Fruit fly (Drosophila melanogaster): ENCODE results near the gene alpha-Man-IIa.
A peak's percentile ranks its signal among the peaks of the same experiment; 100 is the strongest.

Gene alpha-Man-IIa

DNA sequence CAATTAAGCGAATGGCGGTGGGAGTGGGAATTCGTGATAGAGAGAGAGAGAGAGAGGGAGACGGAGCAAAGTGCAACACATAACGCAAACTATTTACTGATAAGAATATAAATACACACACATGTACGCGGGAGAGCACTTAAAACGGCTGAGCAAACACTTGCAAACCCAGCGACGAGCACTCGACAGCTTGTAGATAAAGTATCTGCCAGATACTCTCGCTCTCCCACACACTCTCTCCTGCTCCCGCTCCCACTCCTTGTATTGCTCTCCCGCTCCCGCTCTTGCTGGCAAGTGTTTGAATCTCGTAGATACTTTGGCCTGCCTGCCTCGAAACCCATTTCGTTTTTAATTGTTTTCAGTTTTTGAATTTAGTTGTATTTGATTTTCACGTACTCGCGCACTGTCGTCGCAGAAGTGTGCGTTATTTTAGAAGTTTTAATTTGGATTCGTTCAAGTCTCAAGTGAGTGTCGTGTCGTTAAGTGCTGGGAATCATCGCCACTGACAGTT is 15.9 kb downstream of the alpha-Man-IIa start (continued):
- peak; percentile 79 to 82 for TF ChIP-seq ss (GFP tag; optimal IDR thresholded peaks at IDR 0.05)
- TF ChIP-seq Met (GFP tag; optimal IDR thresholded peaks at IDR 0.05): peak; percentile 7
- peak; percentile 88 for TF ChIP-seq CG9139 (GFP tag; optimal IDR thresholded peaks at IDR 0.05)
- TF ChIP-seq CG6792 (GFP tag; optimal IDR thresholded peaks at IDR 0.05): no peak
- TF ChIP-seq Gug (GFP tag; IDR thresholded peaks at IDR 0.05): 0 out of 2 replicates have a peak, but pooled peaks have one; percentile 20
- no peak for TF ChIP-seq CG11902 (GFP tag; optimal IDR thresholded peaks at IDR 0.05)
- TF ChIP-seq eg (GFP tag; IDR thresholded peaks at IDR 0.05): peak; percentile 71; the same call in 2 of the 3 replicates
- TF ChIP-seq topi (GFP tag; optimal IDR thresholded peaks at IDR 0.05): no peak

dm6 chr3R:9428988-9429387 is 16.6 kb downstream of the alpha-Man-IIa start:
- TF ChIP-seq CG11294 (GFP tag; IDR thresholded peaks at IDR 0.05): no peak
- TF ChIP-seq Eip78C (GFP tag): peak; percentile 70
- TF ChIP-seq Hr4 (GFP tag; optimal IDR thresholded peaks at IDR 0.05): peak; percentile 21
- TF ChIP-seq spab (GFP tag; optimal IDR thresholded peaks at IDR 0.05): no peak
- peak; percentile 27 for TF ChIP-seq CG34406 (GFP tag; optimal IDR thresholded peaks at IDR 0.05)
- TF ChIP-seq CG1621 (tag; optimal IDR thresholded peaks at IDR 0.05): no peak
- TF ChIP-seq CG8119 (GFP tag; IDR thresholded peaks at IDR 0.05): no peak
- no peak for TF ChIP-seq CG15336 (GFP tag; IDR thresholded peaks at IDR 0.05)
- no peak for TF ChIP-seq CG6808 (GFP tag; optimal IDR thresholded peaks at IDR 0.05)
- no peak for TF ChIP-seq CG6854 (GFP tag; optimal IDR thresholded peaks at IDR 0.05)
- TF ChIP-seq CG31627 (GFP tag; optimal IDR thresholded peaks at IDR 0.05): peak; percentile 60
- TF ChIP-seq svp (GFP tag): peak; percentile 89
- no peak for TF ChIP-seq Gug (GFP tag; IDR thresholded peaks at IDR 0.05)
- TF ChIP-seq CG6276 (GFP tag; optimal IDR thresholded peaks at IDR 0.05): no peak
- TF ChIP-seq dsx (GFP tag; optimal IDR thresholded peaks at IDR 0.05; ENCODE audit: poor library complexity, severe bottlenecking): no peak
- TF ChIP-seq CG4318 (GFP tag; optimal IDR thresholded peaks at IDR 0.05): no peak
- peak; percentile 96 for TF ChIP-seq vri (GFP tag; optimal IDR thresholded peaks at IDR 0.05)
- TF ChIP-seq Eip93F (GFP tag; optimal IDR thresholded peaks at IDR 0.05): peak; percentile 90
- no peak for TF ChIP-seq CG10631 (GFP tag; optimal IDR thresholded peaks at IDR 0.05)
- no peak for TF ChIP-seq CG32006 (GFP tag; optimal IDR thresholded peaks at IDR 0.05)
- TF ChIP-seq CG10669 (GFP tag; optimal IDR thresholded peaks at IDR 0.05): no peak
- no peak for TF ChIP-seq CG7368 (GFP tag; optimal IDR thresholded peaks at IDR 0.05)
- no peak for TF ChIP-seq Ets96B (tag; optimal IDR thresholded peaks at IDR 0.05)
- no peak for TF ChIP-seq CG8319 (GFP tag; optimal IDR thresholded peaks at IDR 0.05)
- no peak for TF ChIP-seq Hr38 (GFP tag; optimal IDR thresholded peaks at IDR 0.05)
- TF ChIP-seq Sox15 (GFP tag; optimal IDR thresholded peaks at IDR 0.05): no peak
- peak; percentile 63 for TF ChIP-seq Smox (GFP tag; optimal IDR thresholded peaks at IDR 0.05)
- peak; percentile 7 for TF ChIP-seq OdsH (GFP tag; optimal IDR thresholded peaks at IDR 0.05)
- no peak for TF ChIP-seq CG3032 (tag; optimal IDR thresholded peaks at IDR 0.05)
- peak; percentile 41 for TF ChIP-seq lz (GFP tag; optimal IDR thresholded peaks at IDR 0.05)
- no peak for TF ChIP-seq fd85E (GFP tag; optimal IDR thresholded peaks at IDR 0.05)
- no peak for TF ChIP-seq Lpt (GFP tag; optimal IDR thresholded peaks at IDR 0.05)
- peak; percentile 56 for TF ChIP-seq topi (GFP tag; optimal IDR thresholded peaks at IDR 0.05)
- TF ChIP-seq CG3919 (GFP tag; optimal IDR thresholded peaks at IDR 0.05): peak; percentile 9
- TF ChIP-seq salr (GFP tag; optimal IDR thresholded peaks at IDR 0.05): no peak
- peak; percentile 66 for TF ChIP-seq Hr39 (GFP tag; optimal IDR thresholded peaks at IDR 0.05)
- TF ChIP-seq achi (GFP tag; optimal IDR thresholded peaks at IDR 0.05): peak; percentile 39
- TF ChIP-seq Sox102F (GFP tag; optimal IDR thresholded peaks at IDR 0.05): peak; percentile 61
- TF ChIP-seq CG9139 (GFP tag; optimal IDR thresholded peaks at IDR 0.05): no peak
- no peak for TF ChIP-seq Eip75B (GFP tag; optimal IDR thresholded peaks at IDR 0.05)
- peak; percentile 52; the same call in 2 of the 3 replicates for TF ChIP-seq CG6163 (GFP tag; IDR thresholded peaks at IDR 0.05)
- no peak for TF ChIP-seq CG11762 (GFP tag; optimal IDR thresholded peaks at IDR 0.05; ENCODE audit: insufficient read depth)
- TF ChIP-seq CG16779 (tag; optimal IDR thresholded peaks at IDR 0.05): no peak
- TF ChIP-seq pdm3 (GFP tag; optimal IDR thresholded peaks at IDR 0.05): no peak
- TF ChIP-seq net (GFP tag; optimal IDR thresholded peaks at IDR 0.05): no peak
